Worm (Caenorhabditis elegans) whole organism, L3 larva: ENCODE results near the gene alh-2.

Experiments used
- aly-2 ChIP-seq: fragments of 150-350 bp; optimal IDR thresholded peaks from 2 replicates; lab custom pipeline; 2014; ENCODE audit warnings: missing biosample characterization, missing genetic modification characterization
- ama-1 ChIP-seq: fragments of 150-350 bp; optimal IDR thresholded peaks from 2 replicates; lab custom pipeline; 2018
- ceh-28 ChIP-seq: fragments of 150-350 bp; optimal IDR thresholded peaks from 2 replicates; lab custom pipeline; 2014; ENCODE audit warnings: missing biosample characterization, missing genetic modification reagents, missing genetic modification characterization
- ceh-9 ChIP-seq: sonication (generic microtip); optimal IDR thresholded peaks from 2 replicates; lab custom pipeline; 2018; ENCODE audit warnings: missing biosample characterization, missing genetic modification characterization
- elt-2 ChIP-seq: sonication (generic microtip); optimal IDR thresholded peaks from 2 replicates; lab custom pipeline; 2016; ENCODE audit warnings: missing genetic modification reagents, mild to moderate bottlenecking, missing genetic modification characterization, missing compliant biosample characterization
- jun-1 ChIP-seq: fragments of 150-350 bp; optimal IDR thresholded peaks from 2 replicates; lab custom pipeline; 2014; ENCODE audit warnings: missing biosample characterization, missing genetic modification reagents, missing genetic modification characterization
- nhr-67 ChIP-seq: fragments of 150-350 bp; optimal IDR thresholded peaks from 2 replicates; lab custom pipeline; 2014; ENCODE audit warnings: missing biosample characterization, missing genetic modification characterization
- nhr-77 ChIP-seq: fragments of 150-350 bp; optimal IDR thresholded peaks from 2 replicates; lab custom pipeline; 2014; ENCODE audit warnings: missing biosample characterization, missing genetic modification characterization

DNA sequence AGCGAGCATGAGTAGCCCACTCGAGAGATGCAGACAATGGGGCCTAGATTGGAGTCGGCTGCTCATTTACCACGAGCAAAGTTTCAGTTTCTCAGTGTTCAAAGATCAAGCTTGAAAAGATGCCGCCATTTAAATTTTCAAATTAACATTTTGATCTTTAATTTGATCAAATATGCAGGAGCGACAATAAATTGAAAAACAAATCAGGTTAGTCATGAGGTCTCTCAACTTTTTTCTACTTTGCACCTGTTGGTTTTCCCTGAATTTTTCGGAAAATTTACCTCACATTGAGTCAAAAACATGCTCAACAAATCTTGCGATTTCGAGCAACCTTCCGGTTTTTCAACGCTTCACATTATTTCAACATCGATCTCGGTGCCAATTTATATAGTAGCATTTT, 41.4 kb downstream of the alh-2 start, which contains the start of gene srh-5:
- no peak for TF ChIP-seq aly-2
- TF ChIP-seq nhr-77 (tag; lab: Kevin White, UChicago), result no peak
- no peak for TF ChIP-seq nhr-67 (tag; lab: Kevin White, UChicago)
- no peak for TF ChIP-seq ceh-9 (tag; lab: Kevin White, UChicago)
- TF ChIP-seq ama-1 (lab: Kevin White, UChicago), result no peak
- no peak for TF ChIP-seq ceh-28 (tag; lab: Kevin White, UChicago)
- TF ChIP-seq elt-2 (tag; lab: Kevin White, UChicago), result no peak
- no peak for TF ChIP-seq jun-1 (tag; lab: Kevin White, UChicago)
